Fruit fly (Drosophila melanogaster) whole organism, prepupa: Measurements from ENCODE around the gene Cby.
A peak's percentile ranks its signal among the peaks of the same experiment; 100 is the strongest.

ENCODE experiments used
- Blimp-1 ChIP-seq: fragments of 200-800 bp; sonication (Bioruptor generic); optimal IDR thresholded peaks from 3 replicates; lab custom pipeline; 2017; ENCODE audit warnings: missing biosample characterization, missing genetic modification characterization, mild to moderate bottlenecking, moderate library complexity, missing genetic modification reagents
- CG11294 ChIP-seq: fragments of 200-800 bp; sonication (Bioruptor generic); IDR thresholded peaks from 2 replicates; pipeline ENCODE4 v1.3.6; 2022; ENCODE audit warnings: missing biosample characterization, missing genetic modification characterization
- CG11902 ChIP-seq: fragments of 200-800 bp; sonication (Bioruptor generic); optimal IDR thresholded peaks from 3 replicates; lab custom pipeline; 2016; ENCODE audit warnings: missing biosample characterization, missing genetic modification characterization
- CG15336 ChIP-seq: fragments of 200-800 bp; sonication (Bioruptor generic); IDR thresholded peaks from 2 replicates; pipeline ENCODE4 v1.3.6; 2022; ENCODE audit warnings: missing biosample characterization, missing genetic modification characterization
- CG1621 ChIP-seq: fragments of 200-800 bp; sonication (Bioruptor generic); optimal IDR thresholded peaks from 3 replicates; lab custom pipeline; 2018; ENCODE audit warnings: missing biosample characterization, mild to moderate bottlenecking, missing genetic modification characterization
- CG16779 ChIP-seq: fragments of 200-800 bp; sonication (Bioruptor generic); optimal IDR thresholded peaks from 3 replicates; lab custom pipeline; 2017; ENCODE audit warnings: missing biosample characterization, mild to moderate bottlenecking, missing genetic modification characterization
- CG3032 ChIP-seq: fragments of 200-800 bp; optimal IDR thresholded peaks from 2 replicates; lab custom pipeline; 2019; ENCODE audit warnings: missing biosample characterization, mild to moderate bottlenecking, missing genetic modification characterization, moderate library complexity
- CG32006 ChIP-seq: fragments of 200-800 bp; sonication (Bioruptor generic); optimal IDR thresholded peaks from 3 replicates; lab custom pipeline; 2017; ENCODE audit warnings: missing biosample characterization, mild to moderate bottlenecking, missing genetic modification characterization
- CG4318 ChIP-seq: fragments of 200-800 bp; sonication (Bioruptor generic); optimal IDR thresholded peaks from 3 replicates; lab custom pipeline; 2017; ENCODE audit warnings: missing biosample characterization, mild to moderate bottlenecking, missing genetic modification characterization
- CG6163 ChIP-seq: fragments of 200-800 bp; sonication (Bioruptor generic); IDR thresholded peaks from 3 replicates; pipeline ENCODE4 v1.3.6; 2022; ENCODE audit warnings: missing biosample characterization, missing genetic modification characterization
- CG6276 ChIP-seq: fragments of 200-800 bp; sonication (Bioruptor generic); optimal IDR thresholded peaks from 2 replicates; lab custom pipeline; 2017; ENCODE audit warnings: missing biosample characterization, mild to moderate bottlenecking, missing genetic modification characterization
- CG6792 ChIP-seq: fragments of 200-800 bp; sonication (Bioruptor generic); optimal IDR thresholded peaks from 3 replicates; lab custom pipeline; 2016; ENCODE audit warnings: missing biosample characterization, missing genetic modification characterization
- CG6808 ChIP-seq: fragments of 200-800 bp; sonication (Bioruptor generic); optimal IDR thresholded peaks from 3 replicates; lab custom pipeline; 2017; ENCODE audit warnings: missing biosample characterization, missing genetic modification characterization, mild to moderate bottlenecking, moderate library complexity, missing genetic modification reagents
- CG6854 ChIP-seq: fragments of 200-800 bp; sonication (Bioruptor generic); optimal IDR thresholded peaks from 2 replicates; lab custom pipeline; 2017; ENCODE audit warnings: missing biosample characterization, mild to moderate bottlenecking, missing genetic modification characterization
- CG8319 ChIP-seq: fragments of 200-800 bp; sonication (Bioruptor generic); optimal IDR thresholded peaks from 3 replicates; lab custom pipeline; 2016; ENCODE audit warnings: missing biosample characterization, missing genetic modification characterization
- CG9139 ChIP-seq: fragments of 200-800 bp; sonication (Bioruptor generic); optimal IDR thresholded peaks from 3 replicates; lab custom pipeline; 2017; ENCODE audit warnings: missing biosample characterization, mild to moderate bottlenecking, missing genetic modification characterization
- Eip93F ChIP-seq: fragments of 200-800 bp; sonication (Bioruptor generic); optimal IDR thresholded peaks from 2 replicates; lab custom pipeline; 2016; ENCODE audit warnings: missing biosample characterization, mild to moderate bottlenecking, missing genetic modification characterization
- Ets21C ChIP-seq: fragments of 200-800 bp; sonication (Bioruptor generic); optimal IDR thresholded peaks from 3 replicates; lab custom pipeline; 2016; ENCODE audit warnings: missing biosample characterization, missing genetic modification characterization
- Gug ChIP-seq: fragments of 200-800 bp; sonication (Bioruptor generic); IDR thresholded peaks from 2 replicates; pipeline ENCODE4 v1.3.6; 2022; ENCODE audit warnings: missing biosample characterization, missing genetic modification characterization
- Hr38 ChIP-seq: sonication (Bioruptor generic); optimal IDR thresholded peaks from 2 replicates; lab custom pipeline; 2016; ENCODE audit warnings: missing biosample characterization, missing genetic modification characterization
- Hr4 ChIP-seq: fragments of 200-800 bp; sonication (Bioruptor generic); optimal IDR thresholded peaks from 3 replicates; lab custom pipeline; 2016; ENCODE audit warnings: missing biosample characterization, missing genetic modification characterization
- Met ChIP-seq: fragments of 200-800 bp; sonication (Bioruptor generic); optimal IDR thresholded peaks from 3 replicates; lab custom pipeline; 2016; ENCODE audit warnings: missing biosample characterization, missing genetic modification characterization
- Sox102F ChIP-seq: fragments of 200-800 bp; sonication (Bioruptor generic); optimal IDR thresholded peaks from 2 replicates; lab custom pipeline; 2016; ENCODE audit warnings: missing biosample characterization, mild to moderate bottlenecking, missing genetic modification characterization
- Sox14 ChIP-seq: fragments of 200-800 bp; sonication (Bioruptor generic); optimal IDR thresholded peaks from 3 replicates; lab custom pipeline; 2016; ENCODE audit warnings: missing biosample characterization, missing genetic modification characterization
- Sox15 ChIP-seq: fragments of 200-800 bp; sonication (Bioruptor generic); optimal IDR thresholded peaks from 3 replicates; lab custom pipeline; 2016; ENCODE audit warnings: missing biosample characterization, missing genetic modification characterization
- cyc ChIP-seq: fragments of 200-800 bp; sonication (Bioruptor generic); optimal IDR thresholded peaks from 3 replicates; lab custom pipeline; 2016; ENCODE audit warnings: missing biosample characterization, missing genetic modification characterization
- dac ChIP-seq: fragments of 200-800 bp; sonication (Bioruptor generic); optimal IDR thresholded peaks from 2 replicates; lab custom pipeline; 2017; ENCODE audit warnings: missing biosample characterization, mild to moderate bottlenecking, missing genetic modification characterization
- dsx ChIP-seq: fragments of 200-800 bp; optimal IDR thresholded peaks from 3 replicates; lab custom pipeline; 2019; ENCODE audit warnings: missing biosample characterization, mild to moderate bottlenecking, missing genetic modification characterization, moderate library complexity; ENCODE audit not compliant: poor library complexity, severe bottlenecking
- eg ChIP-seq: fragments of 200-800 bp; sonication (Bioruptor generic); IDR thresholded peaks from 3 replicates; pipeline ENCODE4 v1.3.6; 2022; ENCODE audit warnings: missing biosample characterization, missing genetic modification characterization
- fd59A ChIP-seq: fragments of 200-800 bp; sonication (Bioruptor generic); optimal IDR thresholded peaks from 2 replicates; lab custom pipeline; 2017; ENCODE audit warnings: missing biosample characterization, mild to moderate bottlenecking, missing genetic modification characterization, missing genetic modification reagents
- fd85E ChIP-seq: fragments of 200-800 bp; sonication (Bioruptor generic); optimal IDR thresholded peaks from 3 replicates; lab custom pipeline; 2016; ENCODE audit warnings: missing biosample characterization, missing genetic modification characterization
- lz ChIP-seq: fragments of 200-800 bp; sonication (Bioruptor generic); optimal IDR thresholded peaks from 3 replicates; lab custom pipeline; 2016; ENCODE audit warnings: missing biosample characterization, missing genetic modification characterization
- spab ChIP-seq: fragments of 200-800 bp; sonication (Bioruptor generic); optimal IDR thresholded peaks from 2 replicates; lab custom pipeline; 2017; ENCODE audit warnings: missing biosample characterization, mild to moderate bottlenecking, missing genetic modification characterization, missing genetic modification reagents
- ss ChIP-seq, 2 experiments: fragments of 200-800 bp; sonication (Bioruptor generic); optimal IDR thresholded peaks; 2 replicates in 1 of 2; 3 replicates in 1 of 2; lab custom pipeline; 2017 to 2018; ENCODE audit warnings: mild to moderate bottlenecking in 2 of 2, missing biosample characterization in 2 of 2, missing genetic modification characterization in 2 of 2, moderate library complexity in 1 of 2
- topi ChIP-seq: fragments of 200-800 bp; sonication (Bioruptor generic); optimal IDR thresholded peaks from 3 replicates; lab custom pipeline; 2016; ENCODE audit warnings: missing biosample characterization, missing genetic modification characterization
- vri ChIP-seq: fragments of 200-800 bp; sonication (Bioruptor generic); optimal IDR thresholded peaks from 3 replicates; lab custom pipeline; 2016; ENCODE audit warnings: missing biosample characterization, mild to moderate bottlenecking, missing genetic modification characterization

Gene Cby

dm6 chr3R:21823699-21824406 is 44.0 kb upstream of the Cby start (continued):
- TF ChIP-seq vri (GFP tag; lab: Kevin White, UChicago) (no peak), Blimp-1 (GFP tag; lab: Kevin White, UChicago) (peak; percentile 70), dac (GFP tag; lab: Kevin White, UChicago) (no peak), CG9139 (GFP tag; lab: Kevin White, UChicago) (peak; percentile 72), Hr38 (GFP tag; lab: Kevin White, UChicago) (no peak), CG16779 (tag; lab: Kevin White, UChicago) (no peak), CG11902 (GFP tag; lab: Kevin White, UChicago) (peak; percentile 65), Sox102F (GFP tag; lab: Kevin White, UChicago) (no peak), CG8319 (GFP tag; lab: Kevin White, UChicago) (peak; percentile 66), CG15336 (no peak), eg (no peak), CG6163 (GFP tag; lab: Robert Waterston, UW) (0 out of 3 replicates have a peak, but pooled peaks have one; percentile 53), Sox15 (no peak), Gug (GFP tag; lab: Robert Waterston, UW) (no peak), CG6808 (GFP tag; lab: Kevin White, UChicago) (peak; percentile 78), dsx (GFP tag; lab: Kevin White, UChicago) (peak; percentile 51), CG6854 (peak; percentile 16), CG6276 (no peak), CG32006 (peak; percentile 7)
- TF ChIP-seq, all 60 proteins: peak for 40

- TF ChIP-seq Hr4 (GFP tag; lab: Kevin White, UChicago) (no peak), CG9139 (GFP tag; lab: Kevin White, UChicago) (peak; percentile 81), CG6792 (GFP tag; lab: Kevin White, UChicago) (no peak), topi (no peak), Ets21C (no peak), CG15336 (no peak), CG3032 (tag; lab: Kevin White, UChicago) (no peak), CG11294 (GFP tag; lab: Robert Waterston, UW) (no peak), Eip93F (no peak), lz (no peak), CG6163 (GFP tag; lab: Robert Waterston, UW) (peak; percentile 14; the same call in 2 of the 3 replicates), ss (GFP tag; optimal IDR thresholded peaks at IDR 0.05; lab: Kevin White, UChicago) (peak; percentile 69 to 80), CG6854 (no peak), eg (0 out of 3 replicates have a peak, but pooled peaks have one; percentile 7), Hr38 (GFP tag; lab: Kevin White, UChicago) (no peak), spab (GFP tag; lab: Kevin White, UChicago) (peak; percentile 45), Sox14 (GFP tag; lab: Kevin White, UChicago) (no peak), CG1621 (tag; lab: Kevin White, UChicago) (peak; percentile 11), CG6808 (GFP tag; lab: Kevin White, UChicago) (peak; percentile 71), Gug (GFP tag; lab: Robert Waterston, UW) (no peak), vri (GFP tag; lab: Kevin White, UChicago) (no peak), fd59A (GFP tag; lab: Kevin White, UChicago) (peak; percentile 11), fd85E (GFP tag; lab: Kevin White, UChicago) (no peak), cyc (GFP tag; lab: Kevin White, UChicago) (no peak), CG16779 (tag; lab: Kevin White, UChicago) (no peak), CG11902 (GFP tag; lab: Kevin White, UChicago) (no peak), Met (GFP tag; lab: Kevin White, UChicago) (no peak), CG4318 (no peak)
Observed at dm6 chr3R:21824407-21825006, 43.3 kb upstream of the Cby start.
